Worm (Caenorhabditis elegans) whole organism, early embryonic: ENCODE data around the gene R11H6.4.

Experiments used
- B0310.2 ChIP-seq: sonication (generic microtip); optimal IDR thresholded peaks from 2 replicates; lab custom pipeline; 2016; ENCODE audit warnings: mild to moderate bottlenecking, missing genetic modification characterization, missing compliant biosample characterization
- F13C5.2 ChIP-seq: sonication (generic microtip); optimal IDR thresholded peaks from 2 replicates; lab custom pipeline; 2017; ENCODE audit warnings: mild to moderate bottlenecking, missing genetic modification characterization, inconsistent platforms, missing compliant biosample characterization
- aly-1 ChIP-seq: sonication (generic microtip); optimal IDR thresholded peaks from 2 replicates; lab custom pipeline; 2016; ENCODE audit warnings: missing genetic modification characterization, missing compliant biosample characterization
- ama-1 ChIP-seq: fragments of 150-350 bp; optimal IDR thresholded peaks from 2 replicates; lab custom pipeline; 2014
- ets-7 ChIP-seq: sonication (generic microtip); optimal IDR thresholded peaks from 2 replicates; lab custom pipeline; 2016; ENCODE audit warnings: missing genotype, missing genetic modification characterization, missing compliant biosample characterization
- flt-1 ChIP-seq: fragments of 200-800 bp; sonication (Bioruptor generic); IDR thresholded peaks from 2 replicates; pipeline ENCODE4 v1.3.6; 2022; ENCODE audit warnings: missing genetic modification characterization, missing compliant biosample characterization
- hmbx-1 ChIP-seq: sonication (generic microtip); optimal IDR thresholded peaks from 2 replicates; lab custom pipeline; 2016; ENCODE audit warnings: mild to moderate bottlenecking, missing genetic modification characterization, missing compliant biosample characterization
- hmg-4 ChIP-seq: fragments of 200-800 bp; sonication (Bioruptor generic); optimal IDR thresholded peaks from 2 replicates; lab custom pipeline; 2018; ENCODE audit warnings: mild to moderate bottlenecking, missing genetic modification characterization, missing compliant biosample characterization
- sea-1 ChIP-seq: fragments of 200-800 bp; sonication (Bioruptor generic); conservative IDR thresholded peaks from 2 replicates; pipeline ENCODE4 v1.3.6; 2022; ENCODE audit warnings: missing genetic modification characterization, missing compliant biosample characterization

- TF ChIP-seq hmg-4 (GFP tag; lab: Kevin White, UChicago) (no peak), ama-1 (lab: Kevin White, UChicago) (no peak), flt-1 (GFP tag; lab: Robert Waterston, UW) (no peak), ets-7 (tag; lab: Kevin White, UChicago) (no peak), hmbx-1 (tag; lab: Kevin White, UChicago) (no peak), F13C5.2 (tag; lab: Kevin White, UChicago) (no peak), B0310.2 (no peak), aly-1 (tag; lab: Kevin White, UChicago) (no peak), sea-1 (GFP tag; lab: Robert Waterston, UW) (no peak)
Observed at ce11 chrV:14612168-14612567, 2.4 kb downstream of the R11H6.4 start, which contains the start of the genes R11H6.5 and ccnk-1.
